Fruit fly (Drosophila melanogaster) S2 (cell line): ENCODE results near the gene aay.

Experiments used
- CG8478 ChIP-seq: fragments of >200 bp; optimal IDR thresholded peaks from 2 replicates; lab custom pipeline; 2018
- CTCF ChIP-seq, 2 experiments: fragments of >200 bp; optimal IDR thresholded peaks; 2 replicates each; lab custom pipeline; 2018

dm6 chr3L:9455819-9456388 lies 32.9 kb downstream of the aay start, which contains the start of the genes phol and CG3552:
- TF ChIP-seq CG8478 (lab: Kevin White, UChicago) (no peak), CTCF (optimal IDR thresholded peaks at IDR 0.05; lab: Kevin White, UChicago) (peak in 1 of 2 experiments; percentile 23)
